Fruit fly (Drosophila melanogaster) whole organism, wandering third instar larva: ENCODE measurements around the gene CG11286.

ENCODE experiments used
- Myc ChIP-seq: fragments of >200 bp; optimal IDR thresholded peaks from 2 replicates; lab custom pipeline; 2017
- dl ChIP-seq, 2 experiments: fragments of 175-275, 200-275 bp in 1 of 2; fragments of 200-275 bp in 1 of 2; sonication (Bioruptor generic); optimal IDR thresholded peaks; lab custom pipeline; 2018; ENCODE audit warnings: mild to moderate bottlenecking in 2 of 2, missing biosample characterization in 2 of 2, missing genetic modification characterization in 2 of 2, moderate library complexity in 2 of 2; ENCODE audit not compliant: partially characterized antibody in 2 of 2, insufficient read depth in 1 of 2
- ey ChIP-seq: fragments of 200-800 bp; sonication (Bioruptor generic); optimal IDR thresholded peaks from 2 replicates; lab custom pipeline; 2016; ENCODE audit warnings: missing biosample characterization, missing genetic modification characterization
- jim ChIP-seq: fragments of 175-275, 200-325 bp; sonication (Bioruptor generic); optimal IDR thresholded peaks from 2 replicates; lab custom pipeline; 2016; ENCODE audit warnings: missing biosample characterization, mild to moderate bottlenecking, missing genetic modification characterization

- TF ChIP-seq Myc (lab: Kevin White, UChicago) (no peak), jim (no peak), dl (GFP tag; optimal IDR thresholded peaks at IDR 0.05; lab: Kevin White, UChicago; ENCODE audit: insufficient read depth in 1 of 2, partially characterized antibody in 2 of 2) (no peak), ey (no peak)
These were observed at the start of gene CG11286 for dm6 chr3R:7771656-7772055.
